Fruit fly (Drosophila melanogaster) whole organism, wandering third instar larva: Measurements from ENCODE around the gene kumpel.

Source experiments
- CG32264 ChIP-seq: fragments of 200-800 bp; sonication (Bioruptor generic); optimal IDR thresholded peaks from 2 replicates; lab custom pipeline; 2016; ENCODE audit warnings: missing biosample characterization, missing genetic modification characterization
- CrebA ChIP-seq: fragments of 200-800 bp; sonication (Bioruptor generic); optimal IDR thresholded peaks from 2 replicates; lab custom pipeline; 2016; ENCODE audit warnings: missing biosample characterization, mild to moderate bottlenecking, missing genetic modification characterization, borderline replicate concordance
- dsf ChIP-seq: sonication (Bioruptor generic); optimal IDR thresholded peaks from 2 replicates; lab custom pipeline; 2016; ENCODE audit warnings: missing biosample characterization, missing genetic modification characterization, borderline replicate concordance
- fru ChIP-seq: fragments of 200-800 bp; sonication (Bioruptor generic); optimal IDR thresholded peaks from 3 replicates; lab custom pipeline; 2016; ENCODE audit warnings: missing biosample characterization, mild to moderate bottlenecking, missing genetic modification characterization
- h ChIP-seq: fragments of 200-800 bp; sonication (Bioruptor generic); optimal IDR thresholded peaks from 3 replicates; lab custom pipeline; 2016; ENCODE audit warnings: missing biosample characterization, mild to moderate bottlenecking, missing genetic modification characterization
- lola ChIP-seq: fragments of >200 bp; optimal IDR thresholded peaks from 2 replicates; lab custom pipeline; 2017; ENCODE audit warnings: missing biosample characterization, missing genetic modification characterization
- psq ChIP-seq: fragments of 200-800 bp; sonication (Bioruptor generic); optimal IDR thresholded peaks from 3 replicates; lab custom pipeline; 2017; ENCODE audit warnings: missing biosample characterization, mild to moderate bottlenecking, missing genetic modification characterization, moderate library complexity

DNA sequence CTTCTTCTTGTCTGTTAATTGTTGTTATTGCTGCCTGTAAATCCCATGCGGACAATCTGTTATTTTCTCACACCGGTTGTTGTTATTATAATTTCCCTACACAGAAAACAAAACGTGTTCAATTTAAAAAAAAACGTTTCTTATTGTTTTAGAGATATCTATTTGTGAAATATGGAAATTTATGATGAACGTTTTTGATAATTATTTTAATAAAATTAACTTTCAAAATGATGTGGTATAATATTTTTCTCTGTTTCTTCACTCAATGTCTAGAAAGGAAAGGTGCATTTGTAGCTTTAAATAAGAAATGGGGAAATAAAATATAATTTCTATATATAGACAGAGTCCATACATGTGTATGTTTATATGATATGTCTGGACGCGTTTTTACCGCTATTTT is 22.5 kb upstream of the kumpel start:
- TF ChIP-seq CG32264 (GFP tag; lab: Kevin White, UChicago): no peak
- no peak for TF ChIP-seq lola (GFP tag; lab: Kevin White, UChicago)
- TF ChIP-seq fru (GFP tag; lab: Kevin White, UChicago): peak; percentile 19
- no peak for TF ChIP-seq psq (GFP tag; lab: Kevin White, UChicago)
- peak; percentile 18 for TF ChIP-seq h
- no peak for TF ChIP-seq CrebA (GFP tag; lab: Kevin White, UChicago)
- no peak for TF ChIP-seq dsf
